Worm (Caenorhabditis elegans) whole organism, mixed stage, embryonic: ENCODE results near the gene kin-26.

ENCODE experiments used
- M03D4.4 ChIP-seq: sonication (generic microtip); optimal IDR thresholded peaks from 2 replicates; lab custom pipeline; 2017; ENCODE audit warnings: mild to moderate bottlenecking, missing genetic modification characterization, missing compliant biosample characterization
- bed-3 ChIP-seq: fragments of 200-800 bp; sonication (Bioruptor generic); optimal IDR thresholded peaks from 3 replicates; lab custom pipeline; 2018; ENCODE audit warnings: mild to moderate bottlenecking, missing genetic modification characterization, moderate library complexity, missing compliant biosample characterization
- blmp-1 ChIP-seq: fragments of 150-350 bp; optimal IDR thresholded peaks from 2 replicates; lab custom pipeline; 2014; ENCODE audit warnings: missing biosample characterization, missing genetic modification characterization
- ceh-39 ChIP-seq: fragments of 150-350 bp; optimal IDR thresholded peaks from 2 replicates; lab custom pipeline; 2014; ENCODE audit warnings: missing biosample characterization, missing genetic modification characterization
- ceh-43 ChIP-seq: fragments of 200-800 bp; sonication (Bioruptor generic); optimal IDR thresholded peaks from 2 replicates; lab custom pipeline; 2018; ENCODE audit warnings: mild to moderate bottlenecking, missing genetic modification characterization, moderate library complexity, missing compliant biosample characterization
- ceh-83 ChIP-seq: fragments of 200-800 bp; sonication (Bioruptor generic); optimal IDR thresholded peaks from 2 replicates; lab custom pipeline; 2018; ENCODE audit warnings: mild to moderate bottlenecking, missing genetic modification characterization, missing compliant biosample characterization
- ces-1 ChIP-seq: fragments of 150-350 bp; optimal IDR thresholded peaks from 2 replicates; lab custom pipeline; 2014; ENCODE audit warnings: missing biosample characterization, missing genetic modification reagents, missing genetic modification characterization
- cnd-1 ChIP-seq: fragments of 200-800 bp; sonication (Bioruptor generic); optimal IDR thresholded peaks from 2 replicates; lab custom pipeline; 2018; ENCODE audit warnings: mild to moderate bottlenecking, missing genetic modification characterization, missing compliant biosample characterization
- drap-1 ChIP-seq: fragments of 200-800 bp; sonication (Bioruptor generic); optimal IDR thresholded peaks from 3 replicates; lab custom pipeline; 2018; ENCODE audit warnings: mild to moderate bottlenecking, missing genetic modification characterization, missing compliant biosample characterization
- elt-3 ChIP-seq: fragments of 150-350 bp; optimal IDR thresholded peaks from 2 replicates; lab custom pipeline; 2014; ENCODE audit warnings: missing biosample characterization, missing genetic modification characterization
- flh-1 ChIP-seq: fragments of 200-800 bp; sonication (Bioruptor generic); optimal IDR thresholded peaks from 2 replicates; lab custom pipeline; 2018; ENCODE audit warnings: mild to moderate bottlenecking, missing genetic modification characterization, moderate library complexity, missing compliant biosample characterization
- ham-2 ChIP-seq: fragments of 200-800 bp; sonication (Bioruptor generic); optimal IDR thresholded peaks from 2 replicates; lab custom pipeline; 2018; ENCODE audit warnings: mild to moderate bottlenecking, missing genetic modification characterization, missing compliant biosample characterization
- hlh-1 ChIP-seq: fragments of 150-350 bp; optimal IDR thresholded peaks from 2 replicates; lab custom pipeline; 2014; ENCODE audit warnings: missing biosample characterization, missing genetic modification reagents, missing genetic modification characterization
- lin-13 ChIP-seq: fragments of 150-350 bp; optimal IDR thresholded peaks from 2 replicates; lab custom pipeline; 2014; ENCODE audit warnings: missing biosample characterization, missing genetic modification characterization
- lin-32 ChIP-seq: fragments of 200-800 bp; sonication (Bioruptor generic); optimal IDR thresholded peaks from 2 replicates; lab custom pipeline; 2018; ENCODE audit warnings: mild to moderate bottlenecking, missing genetic modification characterization, missing compliant biosample characterization
- lsy-2 ChIP-seq: fragments of 150-350 bp; optimal IDR thresholded peaks from 2 replicates; lab custom pipeline; 2014; ENCODE audit warnings: missing biosample characterization, missing genetic modification characterization
- mab-5 ChIP-seq: fragments of 150-350 bp; optimal IDR thresholded peaks from 2 replicates; lab custom pipeline; 2014; ENCODE audit warnings: missing biosample characterization, missing genetic modification characterization
- mep-1 ChIP-seq: fragments of 150-350 bp; optimal IDR thresholded peaks from 2 replicates; lab custom pipeline; 2017; ENCODE audit warnings: missing biosample characterization, missing genetic modification reagents, missing genetic modification characterization, inconsistent platforms
- nhr-12 ChIP-seq: fragments of 150-350 bp; optimal IDR thresholded peaks from 2 replicates; lab custom pipeline; 2014; ENCODE audit warnings: missing biosample characterization, missing genetic modification characterization
- nhr-2 ChIP-seq: fragments of 150-350 bp; optimal IDR thresholded peaks from 2 replicates; lab custom pipeline; 2014; ENCODE audit warnings: missing biosample characterization, missing genetic modification characterization
- nhr-237 ChIP-seq: fragments of 150-350 bp; optimal IDR thresholded peaks from 2 replicates; lab custom pipeline; 2014; ENCODE audit warnings: missing biosample characterization, missing genetic modification characterization
- nhr-28 ChIP-seq: fragments of 150-350 bp; optimal IDR thresholded peaks from 2 replicates; lab custom pipeline; 2014; ENCODE audit warnings: missing biosample characterization, missing genetic modification characterization
- nhr-76 ChIP-seq: sonication (generic microtip); optimal IDR thresholded peaks from 2 replicates; lab custom pipeline; 2017; ENCODE audit warnings: missing biosample characterization, missing genetic modification characterization
- sem-2 ChIP-seq: fragments of 200-800 bp; sonication (Bioruptor generic); optimal IDR thresholded peaks from 2 replicates; lab custom pipeline; 2018; ENCODE audit warnings: mild to moderate bottlenecking, missing genetic modification characterization, missing compliant biosample characterization
- snpc-4 ChIP-seq: fragments of 150-350 bp; optimal IDR thresholded peaks from 2 replicates; lab custom pipeline; 2014; ENCODE audit warnings: missing biosample characterization, missing genetic modification characterization
- sptf-1 ChIP-seq: sonication (generic microtip); optimal IDR thresholded peaks from 2 replicates; lab custom pipeline; 2017; ENCODE audit warnings: mild to moderate bottlenecking, missing genetic modification characterization, moderate library complexity, missing compliant biosample characterization
- tbx-8 ChIP-seq: fragments of 200-800 bp; sonication (Bioruptor generic); optimal IDR thresholded peaks from 2 replicates; lab custom pipeline; 2018; ENCODE audit warnings: mild to moderate bottlenecking, missing genetic modification characterization, moderate library complexity, missing compliant biosample characterization
- unc-120 ChIP-seq: sonication (generic microtip); optimal IDR thresholded peaks from 2 replicates; lab custom pipeline; 2017; ENCODE audit warnings: missing genetic modification characterization, missing compliant biosample characterization; ENCODE audit not compliant: poor library complexity, severe bottlenecking
- unc-39 ChIP-seq: fragments of 150-350 bp; optimal IDR thresholded peaks from 2 replicates; lab custom pipeline; 2014; ENCODE audit warnings: missing biosample characterization, missing genetic modification characterization
- zip-8 ChIP-seq: fragments of 150-350 bp; optimal IDR thresholded peaks from 2 replicates; lab custom pipeline; 2014; ENCODE audit warnings: missing biosample characterization, missing genetic modification characterization
- ztf-11 ChIP-seq: fragments of 150-350 bp; optimal IDR thresholded peaks from 2 replicates; lab custom pipeline; 2014; ENCODE audit warnings: missing biosample characterization, missing genetic modification characterization

Gene kin-26

DNA sequence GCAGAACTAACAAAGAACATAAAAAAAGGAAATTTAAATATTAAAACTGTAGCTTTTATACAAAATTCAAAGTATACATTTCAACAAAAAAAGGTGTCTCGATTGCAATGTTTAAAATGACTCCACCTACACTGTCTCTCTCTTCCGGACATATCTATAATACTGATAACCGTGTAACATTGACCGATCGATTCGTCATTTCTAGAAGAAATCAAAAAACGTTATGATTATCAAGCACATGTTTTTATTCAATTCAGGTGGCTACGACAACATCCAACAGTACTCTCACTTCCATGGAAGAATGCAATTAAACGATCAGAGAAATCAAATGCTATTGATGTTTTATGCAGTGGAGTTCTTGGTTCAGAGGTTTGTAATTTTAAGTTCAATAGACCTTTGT is 20.8 kb upstream of the kin-26 start:
- TF ChIP-seq unc-39 (tag; lab: Kevin White, UChicago) (no peak), ztf-11 (tag; lab: Kevin White, UChicago) (no peak), drap-1 (GFP tag; lab: Kevin White, UChicago) (no peak), nhr-237 (tag; lab: Kevin White, UChicago) (no peak), unc-120 (tag; lab: Kevin White, UChicago) (no peak), lsy-2 (tag; lab: Kevin White, UChicago) (no peak), flh-1 (GFP tag; lab: Kevin White, UChicago) (no peak), ces-1 (no peak), mab-5 (no peak), cnd-1 (no peak), mep-1 (tag; lab: Kevin White, UChicago) (no peak), bed-3 (GFP tag; lab: Kevin White, UChicago) (no peak), zip-8 (tag; lab: Kevin White, UChicago) (no peak), lin-32 (GFP tag; lab: Kevin White, UChicago) (no peak), M03D4.4 (tag; lab: Kevin White, UChicago) (no peak), sptf-1 (no peak), ceh-43 (GFP tag; lab: Kevin White, UChicago) (no peak), nhr-12 (no peak), ceh-83 (GFP tag; lab: Kevin White, UChicago) (no peak)
- TF ChIP-seq, all 35 proteins: peak for 0

DNA sequence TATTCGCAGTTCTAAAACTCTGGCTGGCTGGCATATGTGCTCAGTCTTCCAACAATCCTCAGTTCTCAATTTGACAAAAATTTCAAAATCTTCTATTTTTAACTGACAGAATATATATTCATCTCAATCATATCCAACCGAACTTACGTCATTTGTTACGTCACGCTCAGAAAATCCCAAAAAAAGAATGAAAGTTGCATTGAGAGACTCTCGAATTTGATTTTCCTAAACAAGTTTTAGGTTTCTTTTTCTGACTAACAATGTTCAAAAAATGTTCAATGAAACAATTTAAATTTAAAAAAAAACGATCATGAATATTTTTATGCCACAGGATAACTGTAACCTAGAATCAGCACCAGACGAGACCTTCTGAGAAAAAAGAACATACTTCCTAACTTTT is 20.3 kb upstream of the kin-26 start:
- TF ChIP-seq zip-8 (tag; lab: Kevin White, UChicago) (peak; percentile 96), blmp-1 (no peak)

DNA sequence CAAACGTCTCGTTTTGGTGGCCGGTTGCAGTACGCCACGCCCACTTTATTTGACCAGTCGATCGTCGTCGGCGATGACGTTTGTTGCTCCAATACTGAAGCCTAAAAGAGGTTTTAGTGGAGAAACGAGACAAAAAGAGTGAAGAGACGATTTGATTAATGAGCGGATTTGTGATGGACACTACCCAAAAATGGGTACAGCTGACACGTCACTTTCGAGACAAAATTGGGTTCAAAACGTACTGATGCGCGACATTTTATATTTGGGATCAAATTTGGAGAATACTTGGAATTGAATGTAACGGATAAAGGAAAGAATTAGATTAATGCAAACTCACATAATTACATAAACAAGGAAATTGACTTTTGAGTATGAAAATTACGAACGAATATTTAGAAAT is 19.8 kb upstream of the kin-26 start, which contains the start of gene ilys-4:
ilys-4 (minus strand) TSS at position 101 of the 400 bp plus-strand sequence.
- no peak for TF ChIP-seq ztf-11 (tag; lab: Kevin White, UChicago)
- no peak for TF ChIP-seq blmp-1
- no peak for TF ChIP-seq mep-1 (tag; lab: Kevin White, UChicago)
- no peak for TF ChIP-seq ces-1
- no peak for TF ChIP-seq zip-8 (tag; lab: Kevin White, UChicago)
- no peak for TF ChIP-seq snpc-4 (tag; lab: Kevin White, UChicago)
- TF ChIP-seq cnd-1: no peak
- TF ChIP-seq M03D4.4 (tag; lab: Kevin White, UChicago): no peak
- TF ChIP-seq unc-39 (tag; lab: Kevin White, UChicago): no peak
- no peak for TF ChIP-seq mab-5
- TF ChIP-seq ceh-83 (GFP tag; lab: Kevin White, UChicago): no peak
- TF ChIP-seq lsy-2 (tag; lab: Kevin White, UChicago): no peak
- no peak for TF ChIP-seq flh-1 (GFP tag; lab: Kevin White, UChicago)
- no peak for TF ChIP-seq ham-2 (GFP tag; lab: Kevin White, UChicago)
- no peak for TF ChIP-seq nhr-2 (tag; lab: Kevin White, UChicago)
- TF ChIP-seq nhr-76 (tag; lab: Kevin White, UChicago): no peak

DNA sequence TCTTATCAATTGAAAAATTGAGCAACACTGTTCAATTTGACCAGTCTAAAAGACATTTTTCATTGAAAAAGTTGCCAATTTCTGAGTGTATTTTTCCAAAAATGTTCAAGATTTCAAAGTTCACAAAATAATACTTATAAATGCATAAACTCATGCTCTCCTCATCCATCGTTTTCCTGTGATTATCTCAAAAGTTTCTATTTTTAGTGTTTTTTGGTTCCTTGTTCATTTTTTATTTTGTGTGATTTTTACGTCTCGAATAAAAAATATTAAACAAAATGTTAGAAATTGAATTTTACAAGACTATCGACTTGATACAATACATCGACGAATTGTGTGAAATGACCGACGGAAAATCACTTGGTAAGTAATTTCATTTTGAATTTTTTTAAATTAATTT is 4.0 kb upstream of the kin-26 start, which contains the start of gene atic-1:
atic-1 (plus strand) TSS at position 301 of the 400 bp plus-strand sequence.
- TF ChIP-seq nhr-28 (tag; lab: Kevin White, UChicago): no peak
- no peak for TF ChIP-seq flh-1 (GFP tag; lab: Kevin White, UChicago)
- no peak for TF ChIP-seq mep-1 (tag; lab: Kevin White, UChicago)
- no peak for TF ChIP-seq ceh-39 (tag; lab: Kevin White, UChicago)
- TF ChIP-seq sem-2 (GFP tag; lab: Kevin White, UChicago): no peak
- TF ChIP-seq lsy-2 (tag; lab: Kevin White, UChicago): no peak
- no peak for TF ChIP-seq ceh-43 (GFP tag; lab: Kevin White, UChicago)
- no peak for TF ChIP-seq lin-13 (tag; lab: Kevin White, UChicago)
- no peak for TF ChIP-seq zip-8 (tag; lab: Kevin White, UChicago)
- no peak for TF ChIP-seq snpc-4 (tag; lab: Kevin White, UChicago)
- TF ChIP-seq drap-1 (GFP tag; lab: Kevin White, UChicago): no peak
- no peak for TF ChIP-seq sptf-1
- TF ChIP-seq hlh-1: no peak
- TF ChIP-seq nhr-237 (tag; lab: Kevin White, UChicago): no peak
- TF ChIP-seq ces-1: no peak
- TF ChIP-seq unc-120 (tag; lab: Kevin White, UChicago): no peak
- no peak for TF ChIP-seq tbx-8 (GFP tag; lab: Kevin White, UChicago)

DNA sequence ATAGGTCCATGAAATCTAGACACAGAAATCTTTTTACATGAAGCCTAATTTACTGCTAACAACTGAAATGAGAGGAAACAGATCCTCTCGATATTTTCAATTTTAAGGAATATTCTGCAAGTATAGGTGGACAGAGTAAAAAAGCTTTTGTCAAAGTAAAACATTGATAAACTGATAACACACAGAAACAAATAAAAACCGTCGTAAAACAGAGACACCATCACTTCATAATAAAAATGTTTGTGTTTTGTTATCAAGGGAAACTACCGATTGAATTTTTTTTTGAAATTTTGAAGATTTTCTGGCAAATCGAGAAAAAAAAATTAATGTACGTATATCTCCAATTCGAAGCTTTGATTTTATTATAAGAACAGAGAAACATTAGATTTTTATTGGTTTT is 3.5 kb upstream of the kin-26 start:
- TF ChIP-seq snpc-4 (tag; lab: Kevin White, UChicago): no peak
- no peak for TF ChIP-seq flh-1 (GFP tag; lab: Kevin White, UChicago)
- TF ChIP-seq ceh-83 (GFP tag; lab: Kevin White, UChicago): no peak
- no peak for TF ChIP-seq elt-3 (tag; lab: Kevin White, UChicago)
- no peak for TF ChIP-seq ceh-43 (GFP tag; lab: Kevin White, UChicago)
- no peak for TF ChIP-seq sem-2 (GFP tag; lab: Kevin White, UChicago)
- TF ChIP-seq unc-120 (tag; lab: Kevin White, UChicago): no peak
- TF ChIP-seq nhr-2 (tag; lab: Kevin White, UChicago): no peak
- TF ChIP-seq cnd-1: no peak
- no peak for TF ChIP-seq sptf-1
- TF ChIP-seq drap-1 (GFP tag; lab: Kevin White, UChicago): no peak
- no peak for TF ChIP-seq nhr-28 (tag; lab: Kevin White, UChicago)
- no peak for TF ChIP-seq ham-2 (GFP tag; lab: Kevin White, UChicago)
- no peak for TF ChIP-seq ztf-11 (tag; lab: Kevin White, UChicago)
- TF ChIP-seq, all 35 proteins: peak for 0
